Fruit fly (Drosophila melanogaster) whole organism, adult: ENCODE data around the gene grim.

ENCODE experiments used
- CG14711 ChIP-seq: fragments of 200-800 bp; sonication (Bioruptor generic); optimal IDR thresholded peaks from 2 replicates; lab custom pipeline; 2018; ENCODE audit warnings: missing biosample characterization, mild to moderate bottlenecking, missing genetic modification characterization, moderate library complexity
- CG7045 ChIP-seq: fragments of 200-800 bp; sonication (Bioruptor generic); optimal IDR thresholded peaks from 2 replicates; lab custom pipeline; 2017; ENCODE audit warnings: missing biosample characterization, mild to moderate bottlenecking, missing genetic modification characterization
- Hr96 ChIP-seq: fragments of 200-800 bp; sonication (Bioruptor generic); optimal IDR thresholded peaks from 2 replicates; lab custom pipeline; 2016; ENCODE audit warnings: missing biosample characterization, missing genetic modification characterization
- cic ChIP-seq: fragments of 200-800 bp; sonication (Bioruptor generic); optimal IDR thresholded peaks from 2 replicates; lab custom pipeline; 2017; ENCODE audit warnings: missing biosample characterization, mild to moderate bottlenecking, missing genetic modification characterization, moderate library complexity
- cnc ChIP-seq, 2 experiments: fragments of >200 bp; optimal IDR thresholded peaks; 2 replicates each; lab custom pipeline; 2017
- kay ChIP-seq: fragments of 200-800 bp; sonication (Bioruptor generic); peaks from one replicate; lab custom pipeline; 2016; ENCODE audit warnings: missing biosample characterization, missing genetic modification characterization, borderline replicate concordance
- ovo ChIP-seq: fragments of 200-800 bp; sonication (Bioruptor generic); optimal IDR thresholded peaks from 2 replicates; lab custom pipeline; 2016; ENCODE audit warnings: missing biosample characterization, missing genetic modification characterization
- toe ChIP-seq: fragments of 200-800 bp; sonication (Bioruptor generic); optimal IDR thresholded peaks from 2 replicates; lab custom pipeline; 2016; ENCODE audit warnings: missing biosample characterization, missing genetic modification characterization

DNA sequence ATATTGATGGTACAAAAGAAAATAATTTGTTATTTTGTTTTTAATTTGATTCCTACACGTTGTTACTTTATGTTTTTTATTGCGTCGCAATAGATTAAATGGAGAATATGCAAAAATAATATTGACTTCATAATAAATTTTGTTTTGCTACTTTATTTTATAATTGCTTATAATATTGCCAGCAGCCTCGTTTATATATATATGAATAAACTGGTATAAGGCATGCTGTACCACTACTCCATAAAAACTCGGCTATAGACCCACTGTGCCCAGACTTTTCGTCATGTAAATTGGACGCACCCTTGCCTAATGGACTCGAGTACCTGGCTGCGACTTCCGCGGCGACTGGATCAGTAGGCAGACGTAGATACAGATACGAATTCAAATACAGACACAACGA lies 44.4 kb upstream of the grim start:
- TF ChIP-seq cnc (optimal IDR thresholded peaks at IDR 0.05; lab: Kevin White, UChicago) (no peak), kay (no peak), cic (no peak), ovo (no peak), CG7045 (GFP tag; lab: Kevin White, UChicago) (no peak), CG14711 (tag; lab: Kevin White, UChicago) (no peak), Hr96 (GFP tag; lab: Kevin White, UChicago) (no peak), toe (no peak)
